Fruit fly (Drosophila melanogaster): ENCODE results near the gene ham.

DNA sequence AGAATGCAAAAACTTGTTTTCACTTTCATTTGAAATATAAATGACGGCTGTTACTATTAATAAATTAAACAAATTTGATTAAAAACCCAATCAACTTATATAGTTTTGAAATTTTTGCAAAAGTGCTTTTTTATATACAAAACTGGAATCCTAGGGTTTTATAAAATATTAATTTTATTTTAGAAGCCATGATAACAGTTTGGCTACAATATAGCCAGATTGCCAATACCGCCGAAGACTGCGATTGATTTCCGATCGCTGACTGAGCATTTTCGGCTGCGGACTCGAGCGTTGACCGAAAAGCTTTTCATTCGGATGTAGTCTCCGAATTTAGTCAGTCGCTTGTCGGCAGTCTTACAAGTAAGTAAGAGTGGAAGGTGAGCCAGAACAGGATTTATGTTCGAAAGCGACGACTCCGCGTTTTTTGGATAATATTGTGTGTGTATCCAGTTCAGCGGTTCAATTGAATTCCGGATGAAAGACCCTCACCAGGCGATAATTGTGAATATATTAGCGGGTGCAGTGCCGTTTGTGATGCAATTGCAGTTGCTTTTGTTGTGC, 30.6 kb upstream of the ham start, which contains the start of gene Ugt36D1:
- TF ChIP-seq Dll (optimal IDR thresholded peaks at IDR 0.05) (no peak), pan (optimal IDR thresholded peaks at IDR 0.05) (no peak), CG8478 (optimal IDR thresholded peaks at IDR 0.05) (no peak), psq (optimal IDR thresholded peaks at IDR 0.05) (no peak), usp (GFP tag; optimal IDR thresholded peaks at IDR 0.05) (no peak)
